Fruit fly (Drosophila melanogaster) whole organism, prepupa: ENCODE data around the gene B9d1.

ENCODE experiments used
- CG10631 ChIP-seq: fragments of 200-800 bp; sonication (Bioruptor generic); optimal IDR thresholded peaks from 2 replicates; lab custom pipeline; 2016; ENCODE audit warnings: missing biosample characterization, missing genetic modification characterization
- CG10669 ChIP-seq: fragments of 200-800 bp; sonication (Bioruptor generic); optimal IDR thresholded peaks from 3 replicates; lab custom pipeline; 2018; ENCODE audit warnings: missing biosample characterization, mild to moderate bottlenecking, missing genetic modification characterization, moderate library complexity
- CG11294 ChIP-seq: fragments of 200-800 bp; sonication (Bioruptor generic); IDR thresholded peaks from 2 replicates; pipeline ENCODE4 v1.3.6; 2022; ENCODE audit warnings: missing biosample characterization, missing genetic modification characterization
- CG11762 ChIP-seq: fragments of 200-800 bp; sonication (Bioruptor generic); optimal IDR thresholded peaks from 3 replicates; lab custom pipeline; 2016; ENCODE audit warnings: missing biosample characterization, missing genetic modification characterization; ENCODE audit not compliant: insufficient read depth
- CG11902 ChIP-seq: fragments of 200-800 bp; sonication (Bioruptor generic); optimal IDR thresholded peaks from 3 replicates; lab custom pipeline; 2016; ENCODE audit warnings: missing biosample characterization, missing genetic modification characterization
- CG15336 ChIP-seq: fragments of 200-800 bp; sonication (Bioruptor generic); IDR thresholded peaks from 2 replicates; pipeline ENCODE4 v1.3.6; 2022; ENCODE audit warnings: missing biosample characterization, missing genetic modification characterization
- CG3032 ChIP-seq: fragments of 200-800 bp; optimal IDR thresholded peaks from 2 replicates; lab custom pipeline; 2019; ENCODE audit warnings: missing biosample characterization, mild to moderate bottlenecking, missing genetic modification characterization, moderate library complexity
- CG31627 ChIP-seq: fragments of 200-800 bp; sonication (Bioruptor generic); optimal IDR thresholded peaks from 3 replicates; lab custom pipeline; 2016; ENCODE audit warnings: missing biosample characterization, missing genetic modification characterization
- CG32006 ChIP-seq: fragments of 200-800 bp; sonication (Bioruptor generic); optimal IDR thresholded peaks from 3 replicates; lab custom pipeline; 2017; ENCODE audit warnings: missing biosample characterization, mild to moderate bottlenecking, missing genetic modification characterization
- CG34406 ChIP-seq: fragments of 200-800 bp; sonication (Bioruptor generic); optimal IDR thresholded peaks from 3 replicates; lab custom pipeline; 2016; ENCODE audit warnings: missing biosample characterization, missing genetic modification characterization
- CG3919 ChIP-seq: fragments of 200-800 bp; sonication (Bioruptor generic); optimal IDR thresholded peaks from 3 replicates; lab custom pipeline; 2016; ENCODE audit warnings: missing biosample characterization, missing genetic modification characterization
- CG4318 ChIP-seq: fragments of 200-800 bp; sonication (Bioruptor generic); optimal IDR thresholded peaks from 3 replicates; lab custom pipeline; 2017; ENCODE audit warnings: missing biosample characterization, mild to moderate bottlenecking, missing genetic modification characterization
- CG6163 ChIP-seq: fragments of 200-800 bp; sonication (Bioruptor generic); IDR thresholded peaks from 3 replicates; pipeline ENCODE4 v1.3.6; 2022; ENCODE audit warnings: missing biosample characterization, missing genetic modification characterization
- CG6792 ChIP-seq: fragments of 200-800 bp; sonication (Bioruptor generic); optimal IDR thresholded peaks from 3 replicates; lab custom pipeline; 2016; ENCODE audit warnings: missing biosample characterization, missing genetic modification characterization
- CG6808 ChIP-seq: fragments of 200-800 bp; sonication (Bioruptor generic); optimal IDR thresholded peaks from 3 replicates; lab custom pipeline; 2017; ENCODE audit warnings: missing biosample characterization, missing genetic modification characterization, mild to moderate bottlenecking, moderate library complexity, missing genetic modification reagents
- CG8119 ChIP-seq: fragments of 200-800 bp; sonication (Bioruptor generic); IDR thresholded peaks from 3 replicates; pipeline ENCODE4 v1.3.6; 2022; ENCODE audit warnings: missing biosample characterization, missing genetic modification characterization
- CG8319 ChIP-seq: fragments of 200-800 bp; sonication (Bioruptor generic); optimal IDR thresholded peaks from 3 replicates; lab custom pipeline; 2016; ENCODE audit warnings: missing biosample characterization, missing genetic modification characterization
- CG8632 ChIP-seq: fragments of 200-800 bp; sonication (Bioruptor generic); optimal IDR thresholded peaks from 3 replicates; lab custom pipeline; 2016; ENCODE audit warnings: missing biosample characterization, missing genetic modification characterization
- CG9139 ChIP-seq: fragments of 200-800 bp; sonication (Bioruptor generic); optimal IDR thresholded peaks from 3 replicates; lab custom pipeline; 2017; ENCODE audit warnings: missing biosample characterization, mild to moderate bottlenecking, missing genetic modification characterization
- Eip78C ChIP-seq: fragments of 200-800 bp; sonication (Bioruptor generic); peaks from one replicate; lab custom pipeline; 2016; ENCODE audit warnings: missing biosample characterization, missing genetic modification characterization
- Eip93F ChIP-seq: fragments of 200-800 bp; sonication (Bioruptor generic); optimal IDR thresholded peaks from 2 replicates; lab custom pipeline; 2016; ENCODE audit warnings: missing biosample characterization, mild to moderate bottlenecking, missing genetic modification characterization
- Hr38 ChIP-seq: sonication (Bioruptor generic); optimal IDR thresholded peaks from 2 replicates; lab custom pipeline; 2016; ENCODE audit warnings: missing biosample characterization, missing genetic modification characterization
- Hr39 ChIP-seq: fragments of 200-800 bp; sonication (Bioruptor generic); optimal IDR thresholded peaks from 2 replicates; lab custom pipeline; 2016; ENCODE audit warnings: missing biosample characterization, missing genetic modification characterization
- Lpt ChIP-seq: fragments of 200-800 bp; sonication (Bioruptor generic); optimal IDR thresholded peaks from 3 replicates; lab custom pipeline; 2016; ENCODE audit warnings: missing biosample characterization, missing genetic modification characterization
- Met ChIP-seq: fragments of 200-800 bp; sonication (Bioruptor generic); optimal IDR thresholded peaks from 3 replicates; lab custom pipeline; 2016; ENCODE audit warnings: missing biosample characterization, missing genetic modification characterization
- OdsH ChIP-seq: fragments of 200-800 bp; sonication (Bioruptor generic); optimal IDR thresholded peaks from 3 replicates; lab custom pipeline; 2016; ENCODE audit warnings: missing biosample characterization, missing genetic modification characterization
- Smox ChIP-seq: fragments of 200-800 bp; sonication (Bioruptor generic); optimal IDR thresholded peaks from 3 replicates; lab custom pipeline; 2016; ENCODE audit warnings: missing biosample characterization, missing genetic modification characterization
- Sox102F ChIP-seq: fragments of 200-800 bp; sonication (Bioruptor generic); optimal IDR thresholded peaks from 2 replicates; lab custom pipeline; 2016; ENCODE audit warnings: missing biosample characterization, mild to moderate bottlenecking, missing genetic modification characterization
- Sox14 ChIP-seq: fragments of 200-800 bp; sonication (Bioruptor generic); optimal IDR thresholded peaks from 3 replicates; lab custom pipeline; 2016; ENCODE audit warnings: missing biosample characterization, missing genetic modification characterization
- Sox15 ChIP-seq: fragments of 200-800 bp; sonication (Bioruptor generic); optimal IDR thresholded peaks from 3 replicates; lab custom pipeline; 2016; ENCODE audit warnings: missing biosample characterization, missing genetic modification characterization
- acj6 ChIP-seq: fragments of 200-800 bp; sonication (Bioruptor generic); optimal IDR thresholded peaks from 3 replicates; lab custom pipeline; 2016; ENCODE audit warnings: missing biosample characterization, missing genetic modification characterization
- cyc ChIP-seq: fragments of 200-800 bp; sonication (Bioruptor generic); optimal IDR thresholded peaks from 3 replicates; lab custom pipeline; 2016; ENCODE audit warnings: missing biosample characterization, missing genetic modification characterization
- dac ChIP-seq: fragments of 200-800 bp; sonication (Bioruptor generic); optimal IDR thresholded peaks from 2 replicates; lab custom pipeline; 2017; ENCODE audit warnings: missing biosample characterization, mild to moderate bottlenecking, missing genetic modification characterization
- eg ChIP-seq: fragments of 200-800 bp; sonication (Bioruptor generic); IDR thresholded peaks from 3 replicates; pipeline ENCODE4 v1.3.6; 2022; ENCODE audit warnings: missing biosample characterization, missing genetic modification characterization
- esn ChIP-seq: fragments of 200-800 bp; sonication (Bioruptor generic); optimal IDR thresholded peaks from 2 replicates; lab custom pipeline; 2016; ENCODE audit warnings: missing biosample characterization, mild to moderate bottlenecking, missing genetic modification characterization, moderate library complexity
- fd59A ChIP-seq: fragments of 200-800 bp; sonication (Bioruptor generic); optimal IDR thresholded peaks from 2 replicates; lab custom pipeline; 2017; ENCODE audit warnings: missing biosample characterization, mild to moderate bottlenecking, missing genetic modification characterization, missing genetic modification reagents
- fd85E ChIP-seq: fragments of 200-800 bp; sonication (Bioruptor generic); optimal IDR thresholded peaks from 3 replicates; lab custom pipeline; 2016; ENCODE audit warnings: missing biosample characterization, missing genetic modification characterization
- fkh ChIP-seq: fragments of 200-800 bp; sonication (Bioruptor generic); optimal IDR thresholded peaks from 3 replicates; lab custom pipeline; 2017; ENCODE audit warnings: missing biosample characterization, mild to moderate bottlenecking, missing genetic modification characterization, moderate library complexity
- net ChIP-seq: fragments of 200-800 bp; sonication (Bioruptor generic); optimal IDR thresholded peaks from 3 replicates; lab custom pipeline; 2016; ENCODE audit warnings: missing biosample characterization, missing genetic modification characterization
- salr ChIP-seq, 2 experiments: fragments of 200-800 bp; sonication (Bioruptor generic); optimal IDR thresholded peaks; 3 replicates each; lab custom pipeline; 2016 to 2018; ENCODE audit warnings: missing biosample characterization in 2 of 2, missing genetic modification characterization in 2 of 2, mild to moderate bottlenecking in 1 of 2
- spab ChIP-seq: fragments of 200-800 bp; sonication (Bioruptor generic); optimal IDR thresholded peaks from 2 replicates; lab custom pipeline; 2017; ENCODE audit warnings: missing biosample characterization, mild to moderate bottlenecking, missing genetic modification characterization, missing genetic modification reagents
- ss ChIP-seq, 2 experiments: fragments of 200-800 bp; sonication (Bioruptor generic); optimal IDR thresholded peaks; 2 replicates in 1 of 2; 3 replicates in 1 of 2; lab custom pipeline; 2017 to 2018; ENCODE audit warnings: mild to moderate bottlenecking in 2 of 2, missing biosample characterization in 2 of 2, missing genetic modification characterization in 2 of 2, moderate library complexity in 1 of 2
- svp ChIP-seq: fragments of 200-800 bp; sonication (Bioruptor generic); peaks from one replicate; lab custom pipeline; 2016; ENCODE audit warnings: missing biosample characterization, missing genetic modification characterization
- topi ChIP-seq: fragments of 200-800 bp; sonication (Bioruptor generic); optimal IDR thresholded peaks from 3 replicates; lab custom pipeline; 2016; ENCODE audit warnings: missing biosample characterization, missing genetic modification characterization
- vri ChIP-seq: fragments of 200-800 bp; sonication (Bioruptor generic); optimal IDR thresholded peaks from 3 replicates; lab custom pipeline; 2016; ENCODE audit warnings: missing biosample characterization, mild to moderate bottlenecking, missing genetic modification characterization

B9d1 gene

dm6 chr3R:15467991-15468764, 13.5 kb upstream of the B9d1 start:
- TF ChIP-seq fkh (GFP tag; lab: Kevin White, UChicago) (peak; percentile 3), Sox15 (no peak), Eip78C (GFP tag; lab: Kevin White, UChicago) (peak; percentile 13)

DNA sequence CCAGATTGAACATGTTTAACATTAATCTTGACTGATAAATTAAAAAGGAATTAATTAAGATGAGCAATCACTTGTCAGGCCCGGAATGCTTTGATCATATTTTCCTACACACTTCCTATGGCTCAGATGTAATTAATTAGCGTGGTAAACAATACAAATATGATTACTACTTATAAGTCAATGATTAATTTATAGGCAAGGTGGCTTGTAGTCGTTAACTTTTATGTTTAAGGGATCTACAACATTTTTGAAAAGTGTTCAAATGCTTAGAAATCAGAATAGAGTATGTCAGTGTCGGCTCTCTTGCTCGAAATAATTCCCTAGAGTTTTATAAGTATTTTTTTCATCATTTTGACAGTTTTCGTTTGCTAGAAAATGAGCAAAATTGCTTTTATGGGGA, 10.0 kb upstream of the B9d1 start:
- TF ChIP-seq Hr38 (GFP tag; lab: Kevin White, UChicago) (no peak), CG6163 (no peak), CG31627 (no peak), Hr39 (no peak), cyc (GFP tag; lab: Kevin White, UChicago) (no peak), fd85E (no peak), CG9139 (no peak), Sox15 (no peak), salr (GFP tag; optimal IDR thresholded peaks at IDR 0.05; lab: Kevin White, UChicago) (no peak), eg (no peak), CG8119 (GFP tag; lab: Robert Waterston, UW) (no peak), CG10631 (GFP tag; lab: Kevin White, UChicago) (no peak), fd59A (no peak), dac (GFP tag; lab: Kevin White, UChicago) (no peak)

dm6 chr3R:15472753-15473212, 8.9 kb upstream of the B9d1 start:
- TF ChIP-seq Met (GFP tag; lab: Kevin White, UChicago): no peak
- TF ChIP-seq CG9139: no peak
- peak; percentile 66 for TF ChIP-seq svp (GFP tag; lab: Kevin White, UChicago)
- peak; percentile 16 for TF ChIP-seq topi (GFP tag; lab: Kevin White, UChicago)
- TF ChIP-seq CG3919 (GFP tag; lab: Kevin White, UChicago): no peak
- TF ChIP-seq Sox15: no peak
- no peak for TF ChIP-seq CG6792 (GFP tag; lab: Kevin White, UChicago)
- peak; percentile 49; the same call in 1 of the 3 replicates for TF ChIP-seq CG8119 (GFP tag; lab: Robert Waterston, UW)
- no peak for TF ChIP-seq CG8632 (GFP tag; lab: Kevin White, UChicago)
- peak; percentile 14 for TF ChIP-seq Sox102F (GFP tag; lab: Kevin White, UChicago)
- no peak for TF ChIP-seq CG3032 (tag; lab: Kevin White, UChicago)
- TF ChIP-seq Smox (GFP tag; lab: Kevin White, UChicago): no peak
- no peak for TF ChIP-seq Eip93F (GFP tag; lab: Kevin White, UChicago)
- TF ChIP-seq acj6 (GFP tag; lab: Kevin White, UChicago): no peak
- TF ChIP-seq ss (GFP tag; optimal IDR thresholded peaks at IDR 0.05; lab: Kevin White, UChicago): no peak
- TF ChIP-seq spab (GFP tag; lab: Kevin White, UChicago): no peak
- peak; percentile 30 for TF ChIP-seq esn (GFP tag; lab: Kevin White, UChicago)
- TF ChIP-seq CG15336 (GFP tag; lab: Robert Waterston, UW): peak; percentile 32
- TF ChIP-seq Sox14: no peak
- no peak for TF ChIP-seq CG11762 (GFP tag; lab: Kevin White, UChicago)
- TF ChIP-seq fd85E: no peak
- no peak for TF ChIP-seq net (GFP tag; lab: Kevin White, UChicago)
- TF ChIP-seq CG10631 (GFP tag; lab: Kevin White, UChicago): no peak
- no peak for TF ChIP-seq CG11294 (GFP tag; lab: Robert Waterston, UW)
- TF ChIP-seq CG6808 (GFP tag; lab: Kevin White, UChicago): no peak
- no peak for TF ChIP-seq CG4318 (GFP tag; lab: Kevin White, UChicago)
- TF ChIP-seq CG32006: peak; percentile 24
- TF ChIP-seq OdsH (GFP tag; lab: Kevin White, UChicago): no peak
- no peak for TF ChIP-seq Hr38 (GFP tag; lab: Kevin White, UChicago)
- TF ChIP-seq CG31627: peak; percentile 31
- TF ChIP-seq salr (GFP tag; optimal IDR thresholded peaks at IDR 0.05; lab: Kevin White, UChicago): no peak
- peak; percentile 79 for TF ChIP-seq eg
- no peak for TF ChIP-seq dac (GFP tag; lab: Kevin White, UChicago)
- 0 out of 3 replicates have a peak, but pooled peaks have one; percentile 27 for TF ChIP-seq CG6163
- TF ChIP-seq vri (GFP tag; lab: Kevin White, UChicago): no peak
- no peak for TF ChIP-seq CG34406 (GFP tag; lab: Kevin White, UChicago)
- TF ChIP-seq CG10669 (GFP tag; lab: Kevin White, UChicago): no peak
- peak; percentile 43 for TF ChIP-seq Hr39
- no peak for TF ChIP-seq Lpt (GFP tag; lab: Kevin White, UChicago)
- no peak for TF ChIP-seq CG11902 (GFP tag; lab: Kevin White, UChicago)
- no peak for TF ChIP-seq CG8319
- peak; percentile 18 for TF ChIP-seq fkh (GFP tag; lab: Kevin White, UChicago)
